Fruit fly (Drosophila melanogaster) whole organism, embryonic: ENCODE data around the gene CG3916.

Experiments
- ATbp ChIP-seq: fragments of 200-800 bp; sonication (Bioruptor generic); optimal IDR thresholded peaks from 2 replicates; lab custom pipeline; 2017; ENCODE audit warnings: missing biosample characterization, mild to moderate bottlenecking, missing genetic modification characterization, missing genetic modification reagents
- Atf-2 ChIP-seq: fragments of 200-800 bp; sonication (Bioruptor generic); optimal IDR thresholded peaks from 2 replicates; lab custom pipeline; 2016; ENCODE audit warnings: missing biosample characterization, missing genetic modification characterization
- B-H1 ChIP-seq: fragments of 200-800 bp; sonication (Bioruptor generic); IDR thresholded peaks from 3 replicates; pipeline ENCODE4 v1.3.6; 2022; ENCODE audit warnings: missing biosample characterization, missing genetic modification characterization
- B-H2 ChIP-seq: fragments of 200-800 bp; sonication (Bioruptor generic); optimal IDR thresholded peaks from 2 replicates; lab custom pipeline; 2018; ENCODE audit warnings: missing biosample characterization, mild to moderate bottlenecking, missing genetic modification characterization
- CG10274 ChIP-seq: fragments of 200-800 bp; sonication (Bioruptor generic); optimal IDR thresholded peaks from 3 replicates; lab custom pipeline; 2017; ENCODE audit warnings: missing biosample characterization, mild to moderate bottlenecking, missing genetic modification characterization
- CG10321 ChIP-seq: fragments of 200-800 bp; sonication (Bioruptor generic); IDR thresholded peaks from 2 replicates; pipeline ENCODE4 v1.3.6; 2022; ENCODE audit warnings: missing biosample characterization, missing genetic modification characterization
- CG10959 ChIP-seq: fragments of 200-800 bp; sonication (Bioruptor generic); IDR thresholded peaks from 2 replicates; pipeline ENCODE4 v1.3.6; 2022; ENCODE audit warnings: missing biosample characterization, missing genetic modification characterization
- CG12219 ChIP-seq: fragments of 200-800 bp; sonication (Bioruptor generic); optimal IDR thresholded peaks from 3 replicates; lab custom pipeline; 2018; ENCODE audit warnings: missing biosample characterization, mild to moderate bottlenecking, missing genetic modification characterization
- CG13296 ChIP-seq: fragments of 200-800 bp; sonication (Bioruptor generic); optimal IDR thresholded peaks from 3 replicates; lab custom pipeline; 2018; ENCODE audit warnings: missing biosample characterization, mild to moderate bottlenecking, missing genetic modification characterization
- CG13775 ChIP-seq: fragments of 200-800 bp; sonication (Bioruptor generic); optimal IDR thresholded peaks from 3 replicates; lab custom pipeline; 2017; ENCODE audit warnings: missing biosample characterization, mild to moderate bottlenecking, missing genetic modification characterization
- CG15479 ChIP-seq: fragments of 200-800 bp; sonication (Bioruptor generic); optimal IDR thresholded peaks from 3 replicates; lab custom pipeline; 2019; ENCODE audit warnings: missing biosample characterization, mild to moderate bottlenecking, missing genetic modification characterization, moderate library complexity
- CG17328 ChIP-seq: fragments of 200-800 bp; sonication (Bioruptor generic); IDR thresholded peaks from 2 replicates; pipeline ENCODE4 v1.3.6; 2022; ENCODE audit warnings: missing biosample characterization, missing genetic modification characterization
- CG17361 ChIP-seq: fragments of 200-800 bp; sonication (Bioruptor generic); IDR thresholded peaks from 3 replicates; pipeline ENCODE4 v1.3.6; 2022; ENCODE audit warnings: missing biosample characterization, missing genetic modification characterization
- CG17829 ChIP-seq: fragments of 200-800 bp; optimal IDR thresholded peaks from 2 replicates; lab custom pipeline; 2019; ENCODE audit warnings: missing biosample characterization, mild to moderate bottlenecking, missing genetic modification characterization, moderate library complexity
- CG18011 ChIP-seq: fragments of 200-800 bp; sonication (Bioruptor generic); optimal IDR thresholded peaks from 2 replicates; lab custom pipeline; 2017; ENCODE audit warnings: missing biosample characterization, missing genetic modification characterization, mild to moderate bottlenecking, moderate library complexity, missing genotype
- CG18599 ChIP-seq: fragments of 200-800 bp; sonication (Bioruptor generic); optimal IDR thresholded peaks from 3 replicates; lab custom pipeline; 2017; ENCODE audit warnings: missing biosample characterization, missing genetic modification characterization, mild to moderate bottlenecking, moderate library complexity, missing genetic modification reagents
- CG2678 ChIP-seq: fragments of 200-800 bp; sonication (Bioruptor generic); optimal IDR thresholded peaks from 3 replicates; lab custom pipeline; 2019; ENCODE audit warnings: missing biosample characterization, mild to moderate bottlenecking, missing genetic modification characterization, moderate library complexity
- CG2875 ChIP-seq: fragments of 200-800 bp; sonication (Bioruptor generic); optimal IDR thresholded peaks from 2 replicates; lab custom pipeline; 2017; ENCODE audit warnings: missing biosample characterization, mild to moderate bottlenecking, missing genetic modification characterization, missing genetic modification reagents
- CG33213 ChIP-seq: fragments of 200-800 bp; sonication (Bioruptor generic); optimal IDR thresholded peaks from 3 replicates; lab custom pipeline; 2016; ENCODE audit warnings: missing biosample characterization, missing genetic modification characterization
- CG7928 ChIP-seq: fragments of 200-800 bp; sonication (Bioruptor generic); optimal IDR thresholded peaks from 2 replicates; lab custom pipeline; 2017; ENCODE audit warnings: missing biosample characterization, mild to moderate bottlenecking, missing genetic modification characterization
- CG7963 ChIP-seq: fragments of 200-800 bp; sonication (Bioruptor generic); IDR thresholded peaks from 3 replicates; pipeline ENCODE4 v1.3.6; 2022; ENCODE audit warnings: missing biosample characterization, missing genetic modification characterization; ENCODE audit not compliant: partially characterized antibody
- CG9437 ChIP-seq: fragments of 200-800 bp; sonication (Bioruptor generic); optimal IDR thresholded peaks from 2 replicates; lab custom pipeline; 2018; ENCODE audit warnings: missing biosample characterization, mild to moderate bottlenecking, missing genetic modification characterization
- CG9609 ChIP-seq: fragments of 200-800 bp; sonication (Bioruptor generic); optimal IDR thresholded peaks from 3 replicates; lab custom pipeline; 2016; ENCODE audit warnings: missing biosample characterization, missing genetic modification characterization
- Hr3 ChIP-seq: fragments of 200-800 bp; sonication (Bioruptor generic); optimal IDR thresholded peaks from 3 replicates; lab custom pipeline; 2016; ENCODE audit warnings: missing biosample characterization, missing genetic modification characterization
- Hr39 ChIP-seq: fragments of >200 bp; optimal IDR thresholded peaks from 2 replicates; lab custom pipeline; 2017
- Nf-YC ChIP-seq: fragments of 200-800 bp; optimal IDR thresholded peaks from 3 replicates; lab custom pipeline; 2019; ENCODE audit warnings: missing biosample characterization, mild to moderate bottlenecking, missing genetic modification characterization, moderate library complexity
- Oli ChIP-seq: fragments of 200-800 bp; sonication (Bioruptor generic); optimal IDR thresholded peaks from 2 replicates; lab custom pipeline; 2018; ENCODE audit warnings: missing biosample characterization, mild to moderate bottlenecking, missing genetic modification characterization, moderate library complexity
- Opbp ChIP-seq: fragments of 200-800 bp; sonication (Bioruptor generic); IDR thresholded peaks from 3 replicates; pipeline ENCODE4 v1.3.6; 2022; ENCODE audit warnings: missing biosample characterization, missing genetic modification characterization; ENCODE audit not compliant: partially characterized antibody
- Pdp1 ChIP-seq, 2 experiments: fragments of 200-800 bp; sonication (Bioruptor generic); optimal IDR thresholded peaks; 3 replicates each; lab custom pipeline; 2016; ENCODE audit warnings: missing biosample characterization in 2 of 2, missing genetic modification characterization in 2 of 2, mild to moderate bottlenecking in 1 of 2, moderate library complexity in 1 of 2
- Side ChIP-seq: fragments of 200-800 bp; sonication (Bioruptor generic); optimal IDR thresholded peaks from 2 replicates; lab custom pipeline; 2016; ENCODE audit warnings: missing biosample characterization, missing genetic modification characterization
- Taf1 ChIP-seq: fragments of 200-800 bp; sonication (Bioruptor generic); IDR thresholded peaks from 2 replicates; pipeline ENCODE4 v1.3.6; 2022; ENCODE audit warnings: missing biosample characterization, missing genetic modification characterization
- cato ChIP-seq: fragments of 200-800 bp; sonication (Bioruptor generic); optimal IDR thresholded peaks from 2 replicates; lab custom pipeline; 2016; ENCODE audit warnings: missing biosample characterization, missing genetic modification characterization, borderline replicate concordance
- disco-r ChIP-seq: fragments of 200-800 bp; sonication (Bioruptor generic); optimal IDR thresholded peaks from 2 replicates; lab custom pipeline; 2016; ENCODE audit warnings: missing biosample characterization, missing genetic modification characterization
- dysf ChIP-seq: fragments of 200-800 bp; sonication (Bioruptor generic); IDR thresholded peaks from 3 replicates; pipeline ENCODE4 v1.3.6; 2022; ENCODE audit warnings: missing biosample characterization, missing genetic modification characterization
- ewg ChIP-seq: fragments of 200-800 bp; sonication (Bioruptor generic); optimal IDR thresholded peaks from 3 replicates; lab custom pipeline; 2017; ENCODE audit warnings: mild to moderate bottlenecking, missing biosample characterization, missing genetic modification reagents, missing genetic modification characterization
- her ChIP-seq: fragments of 200-800 bp; sonication (Bioruptor generic); optimal IDR thresholded peaks from 2 replicates; lab custom pipeline; 2016; ENCODE audit warnings: missing biosample characterization, missing genetic modification characterization
- inv ChIP-seq: fragments of 200-800 bp; sonication (Bioruptor generic); IDR thresholded peaks from 2 replicates; pipeline ENCODE4 v1.3.6; 2022; ENCODE audit warnings: missing biosample characterization, missing genetic modification characterization; ENCODE audit not compliant: partially characterized antibody
- jigr1 ChIP-seq: fragments of 200-800 bp; sonication (Bioruptor generic); IDR thresholded peaks from 3 replicates; pipeline ENCODE4 v1.3.6; 2022; ENCODE audit warnings: missing biosample characterization, missing genetic modification characterization
- ken ChIP-seq: fragments of 200-800 bp; sonication (Bioruptor generic); IDR thresholded peaks from 3 replicates; pipeline ENCODE4 v1.3.6; 2022; ENCODE audit warnings: missing biosample characterization, missing genetic modification characterization
- lbe ChIP-seq: fragments of 200-800 bp; sonication (Bioruptor generic); optimal IDR thresholded peaks from 2 replicates; lab custom pipeline; 2016; ENCODE audit warnings: missing biosample characterization, mild to moderate bottlenecking, missing genetic modification characterization
- mam ChIP-seq: fragments of 200-800 bp; sonication (Bioruptor generic); optimal IDR thresholded peaks from 3 replicates; lab custom pipeline; 2016; ENCODE audit warnings: missing biosample characterization, missing genetic modification characterization
- pita ChIP-seq: fragments of 200-800 bp; sonication (Bioruptor generic); optimal IDR thresholded peaks from 2 replicates; lab custom pipeline; 2017; ENCODE audit warnings: missing biosample characterization, mild to moderate bottlenecking, missing genetic modification characterization
- run ChIP-seq: fragments of 200-800 bp; sonication (Bioruptor generic); optimal IDR thresholded peaks from 3 replicates; lab custom pipeline; 2018; ENCODE audit warnings: missing biosample characterization, mild to moderate bottlenecking, missing genetic modification characterization
- slou ChIP-seq: fragments of 200-800 bp; sonication (Bioruptor generic); optimal IDR thresholded peaks from 3 replicates; lab custom pipeline; 2016; ENCODE audit warnings: missing biosample characterization, missing genetic modification characterization
- so ChIP-seq: fragments of 200-800 bp; sonication (Bioruptor generic); IDR thresholded peaks from 3 replicates; pipeline ENCODE4 v1.3.6; 2022; ENCODE audit warnings: missing biosample characterization, missing genetic modification characterization
- tll ChIP-seq, 2 experiments: fragments of 200-800 bp in 1 of 2; fragments of >200 bp in 1 of 2; sonication (Bioruptor generic) in 1 of 2; optimal IDR thresholded peaks; 2 replicates each; lab custom pipeline; 2017 to 2019; ENCODE audit warnings: missing biosample characterization in 2 of 2, missing genetic modification characterization in 2 of 2, mild to moderate bottlenecking in 1 of 2, moderate library complexity in 1 of 2
- trh ChIP-seq: fragments of 200-800 bp; sonication (Bioruptor generic); optimal IDR thresholded peaks from 2 replicates; lab custom pipeline; 2016; ENCODE audit warnings: missing biosample characterization, missing genetic modification characterization
- twi ChIP-seq: fragments of 200-800 bp; optimal IDR thresholded peaks from 2 replicates; lab custom pipeline; 2019; ENCODE audit warnings: missing biosample characterization, mild to moderate bottlenecking, missing genetic modification characterization, moderate library complexity
- unc-4 ChIP-seq: fragments of 200-800 bp; sonication (Bioruptor generic); IDR thresholded peaks from 2 replicates; pipeline ENCODE4 v1.3.6; 2022; ENCODE audit warnings: missing biosample characterization, missing genetic modification characterization; ENCODE audit not compliant: partially characterized antibody
- usp ChIP-seq: fragments of >200 bp; optimal IDR thresholded peaks from 2 replicates; lab custom pipeline; 2017; ENCODE audit warnings: missing biosample characterization, missing genetic modification characterization

The CG3916 gene

dm6 chr3R:12221366-12221916, 7.8 kb upstream of the CG3916 start, which contains the start of gene CG4860 (continued):
- TF ChIP-seq tll (GFP tag; optimal IDR thresholded peaks at IDR 0.05; lab: Kevin White, UChicago) (no peak), her (GFP tag; lab: Kevin White, UChicago) (peak; percentile 76), ken (peak; percentile 87), CG18011 (GFP tag; lab: Kevin White, UChicago) (peak; percentile 79), usp (no peak), pita (GFP tag; lab: Kevin White, UChicago) (no peak), CG2678 (tag; lab: Kevin White, UChicago) (peak; percentile 91), CG15479 (GFP tag; lab: Kevin White, UChicago) (no peak), Side (GFP tag; lab: Kevin White, UChicago) (peak; percentile 86), ewg (GFP tag; lab: Kevin White, UChicago) (peak; percentile 58), CG17328 (GFP tag; lab: Robert Waterston, UW) (peak; percentile 82), dysf (GFP tag; lab: Robert Waterston, UW) (peak; percentile 90), CG2875 (GFP tag; lab: Kevin White, UChicago) (peak; percentile 76), CG12219 (GFP tag; lab: Kevin White, UChicago) (peak; percentile 70), Hr39 (lab: Kevin White, UChicago) (no peak), Taf1 (GFP tag; lab: Robert Waterston, UW) (peak; percentile 71; the same call in 1 of the 2 replicates), so (GFP tag; lab: Robert Waterston, UW) (peak; percentile 84), twi (tag; lab: Kevin White, UChicago) (no peak), Nf-YC (tag; lab: Kevin White, UChicago) (peak; percentile 78), CG33213 (GFP tag; lab: Kevin White, UChicago) (peak; percentile 55), CG17829 (peak; percentile 85), disco-r (GFP tag; lab: Kevin White, UChicago) (peak; percentile 65), CG13296 (GFP tag; lab: Kevin White, UChicago) (peak; percentile 84), B-H2 (GFP tag; lab: Kevin White, UChicago) (peak; percentile 80), CG13775 (GFP tag; lab: Kevin White, UChicago) (peak; percentile 78), unc-4 (GFP tag; lab: Robert Waterston, UW) (no peak), CG9609 (peak; percentile 82), B-H1 (GFP tag; lab: Robert Waterston, UW) (peak; percentile 80), trh (GFP tag; lab: Kevin White, UChicago) (peak; percentile 36), CG9437 (GFP tag; lab: Kevin White, UChicago) (peak; percentile 62), slou (peak; percentile 84), CG18599 (GFP tag; lab: Kevin White, UChicago) (peak; percentile 89), CG10959 (no peak), Atf-2 (GFP tag; lab: Kevin White, UChicago) (peak; percentile 60), cato (peak; percentile 58), mam (peak; percentile 93), run (tag; lab: Kevin White, UChicago) (peak; percentile 72), inv (GFP tag; lab: Robert Waterston, UW) (no peak), Pdp1 (GFP tag; optimal IDR thresholded peaks at IDR 0.05; lab: Kevin White, UChicago) (peak; percentile 75 to 91), Opbp (no peak), CG7928 (GFP tag; lab: Kevin White, UChicago) (peak; percentile 57), CG10321 (GFP tag; lab: Robert Waterston, UW) (peak; percentile 60), Oli (tag; lab: Kevin White, UChicago) (peak; percentile 88), CG17361 (no peak; the same call in 2 of the 3 replicates), jigr1 (peak; percentile 54; the same call in 1 of the 3 replicates), lbe (GFP tag; lab: Kevin White, UChicago) (peak; percentile 85), ATbp (GFP tag; lab: Kevin White, UChicago) (peak; percentile 82), CG10274 (GFP tag; lab: Kevin White, UChicago) (peak; percentile 66), CG7963 (no peak), Hr3 (peak; percentile 81)
